Worm (Caenorhabditis elegans) whole organism, midembryonic: ENCODE data around the gene fbxb-118.

Experiments
- T22C8.4 ChIP-seq: fragments of 200-800 bp; sonication (Bioruptor generic); IDR thresholded peaks from 2 replicates; pipeline ENCODE4 v1.3.6; 2022; ENCODE audit warnings: missing genetic modification characterization, missing compliant biosample characterization
- cog-1 ChIP-seq: sonication (generic microtip); optimal IDR thresholded peaks from 2 replicates; lab custom pipeline; 2016; ENCODE audit warnings: missing genetic modification characterization, missing compliant biosample characterization
- flt-1 ChIP-seq: fragments of 200-800 bp; sonication (Bioruptor generic); IDR thresholded peaks from 2 replicates; pipeline ENCODE4 v1.3.6; 2022; ENCODE audit warnings: missing genetic modification characterization, missing compliant biosample characterization
- klf-2 ChIP-seq: fragments of 200-800 bp; sonication (Bioruptor generic); conservative IDR thresholded peaks from 2 replicates; pipeline ENCODE4 v1.3.6; 2022; ENCODE audit warnings: missing genetic modification reagents, missing genetic modification characterization, missing compliant biosample characterization
- med-1 ChIP-seq: sonication (generic microtip); optimal IDR thresholded peaks from 2 replicates; lab custom pipeline; 2017; ENCODE audit warnings: missing genetic modification characterization, mild to moderate bottlenecking, missing compliant biosample characterization, antibody characterized with exemption, missing genetic modification reagents; ENCODE audit not compliant: insufficient read depth
- ref-1 ChIP-seq: fragments of 200-800 bp; sonication (Bioruptor generic); conservative IDR thresholded peaks from 2 replicates; pipeline ENCODE4 v1.3.6; 2022; ENCODE audit warnings: missing genetic modification reagents, missing genetic modification characterization, missing compliant biosample characterization
- tab-1 ChIP-seq: fragments of 200-800 bp; sonication (Bioruptor generic); IDR thresholded peaks from 2 replicates; pipeline ENCODE4 v1.3.6; 2022; ENCODE audit warnings: missing genetic modification characterization, missing compliant biosample characterization
- ztf-23 ChIP-seq: fragments of 200-800 bp; sonication (Bioruptor generic); IDR thresholded peaks from 2 replicates; pipeline ENCODE4 v1.3.6; 2022; ENCODE audit warnings: missing genetic modification reagents, missing genetic modification characterization, missing compliant biosample characterization
- ztf-29 ChIP-seq: fragments of 200-800 bp; sonication (Bioruptor generic); IDR thresholded peaks from 2 replicates; pipeline ENCODE4 v1.3.6; 2022; ENCODE audit warnings: missing genetic modification reagents, missing genetic modification characterization, missing compliant biosample characterization

Gene fbxb-118

DNA sequence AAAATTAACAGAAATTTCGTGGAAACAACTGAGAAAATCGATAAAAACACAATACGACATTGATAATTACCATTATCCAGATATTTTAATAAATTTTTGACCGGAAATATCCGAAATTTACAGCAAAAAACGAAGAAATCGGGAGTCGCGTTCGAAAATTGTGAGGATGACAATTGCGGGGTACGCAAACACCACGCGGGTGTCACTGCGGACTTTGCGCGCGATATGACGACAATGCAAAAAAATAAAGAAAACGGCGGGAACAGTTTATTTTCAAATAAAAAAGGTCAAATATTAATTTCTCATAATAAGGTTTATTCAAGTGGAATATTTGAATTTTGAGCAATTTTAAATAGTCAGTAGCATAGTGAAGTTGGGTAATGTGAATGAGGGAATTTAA is 19.5 kb downstream of the fbxb-118 start, which contains the start of gene rpn-11:
rpn-11 (minus strand) TSS at position 198 of the 400 bp plus-strand sequence.
- TF ChIP-seq ref-1 (GFP tag; lab: Robert Waterston, UW) (no peak), klf-2 (GFP tag; lab: Robert Waterston, UW) (no peak), med-1 (GFP tag; lab: Kevin White, UChicago) (no peak), ztf-29 (GFP tag; lab: Robert Waterston, UW) (no peak), T22C8.4 (GFP tag; lab: Robert Waterston, UW) (no peak), ztf-23 (GFP tag; lab: Robert Waterston, UW) (peak; percentile 45; the same call in 1 of the 2 replicates), tab-1 (GFP tag; lab: Robert Waterston, UW) (peak; percentile 52; the same call in 1 of the 2 replicates), flt-1 (GFP tag; lab: Robert Waterston, UW) (no peak), cog-1 (tag; lab: Kevin White, UChicago) (no peak)

DNA sequence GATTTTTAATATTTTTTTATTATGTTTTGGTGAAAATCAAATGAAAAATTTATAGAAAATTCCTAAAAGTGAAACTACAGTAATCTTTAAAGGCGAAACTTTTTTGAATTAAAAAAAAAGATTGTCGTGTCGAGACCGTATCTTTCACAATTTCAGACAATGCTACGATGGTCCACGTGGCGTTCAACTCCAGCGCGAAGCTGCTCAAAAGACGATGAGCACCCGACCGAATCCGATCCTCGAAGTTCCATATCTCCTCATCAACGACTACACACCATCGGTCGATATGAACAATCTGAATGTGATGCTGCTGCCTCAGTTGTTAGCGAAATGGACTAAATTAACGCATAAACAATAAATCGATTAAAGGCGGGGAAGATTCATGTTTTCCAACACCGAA is 21.2 kb downstream of the fbxb-118 start:
- TF ChIP-seq ztf-23 (GFP tag; lab: Robert Waterston, UW) (no peak), tab-1 (GFP tag; lab: Robert Waterston, UW) (no peak), flt-1 (GFP tag; lab: Robert Waterston, UW) (no peak), ztf-29 (GFP tag; lab: Robert Waterston, UW) (no peak), klf-2 (GFP tag; lab: Robert Waterston, UW) (no peak), cog-1 (tag; lab: Kevin White, UChicago) (no peak), T22C8.4 (GFP tag; lab: Robert Waterston, UW) (no peak), ref-1 (GFP tag; lab: Robert Waterston, UW) (no peak), med-1 (GFP tag; lab: Kevin White, UChicago) (no peak)

DNA sequence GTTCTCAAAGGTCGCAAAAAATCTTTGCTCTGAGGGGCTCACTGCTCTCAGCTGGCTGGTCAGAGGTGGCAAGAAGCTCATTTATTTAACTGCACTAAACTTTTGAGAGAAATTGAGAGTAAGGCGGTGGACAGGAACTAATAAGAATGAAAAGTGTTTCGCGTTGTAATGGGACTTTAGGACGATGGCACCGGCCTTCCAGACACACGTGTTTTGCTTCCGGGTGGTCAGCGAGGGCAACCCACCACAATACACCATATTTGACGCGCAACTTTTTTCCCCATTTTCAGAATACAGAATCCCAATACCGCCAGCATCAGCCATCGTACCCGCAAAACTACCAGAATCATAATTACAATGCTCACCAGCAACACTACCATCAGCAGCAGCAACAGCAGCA is 23.8 kb downstream of the fbxb-118 start:
- TF ChIP-seq klf-2 (GFP tag; lab: Robert Waterston, UW) (no peak), tab-1 (GFP tag; lab: Robert Waterston, UW) (no peak), ztf-23 (GFP tag; lab: Robert Waterston, UW) (0 out of 2 replicates have a peak, but pooled peaks have one; percentile 36), ref-1 (GFP tag; lab: Robert Waterston, UW) (no peak)

DNA sequence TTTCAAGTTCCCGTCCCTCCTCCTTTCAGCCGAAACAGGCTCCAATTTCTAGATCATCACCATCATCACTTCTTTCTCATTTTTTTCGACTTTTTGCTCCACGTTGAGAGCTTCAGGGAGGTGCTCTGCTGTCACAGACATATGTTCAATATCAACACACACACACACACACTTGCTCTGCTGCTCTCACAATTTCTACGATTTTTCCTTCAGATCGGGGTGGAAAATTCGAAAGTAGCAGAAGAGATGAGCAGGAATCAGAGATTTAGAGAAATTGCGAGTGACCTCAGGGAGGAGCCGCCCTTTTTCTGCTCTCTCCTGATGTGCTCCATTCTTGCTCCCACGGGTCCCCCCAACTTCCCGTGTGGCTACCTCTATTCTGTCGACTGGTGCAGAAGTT is 25.4 kb downstream of the fbxb-118 start, which contains the start of gene pqn-48:
pqn-48 (plus strand) TSS at position 344 of the 400 bp plus-strand sequence.
- TF ChIP-seq cog-1 (tag; lab: Kevin White, UChicago), result no peak
- no peak for TF ChIP-seq tab-1 (GFP tag; lab: Robert Waterston, UW)
- no peak for TF ChIP-seq ref-1 (GFP tag; lab: Robert Waterston, UW)
- no peak for TF ChIP-seq T22C8.4 (GFP tag; lab: Robert Waterston, UW)
- no peak for TF ChIP-seq med-1 (GFP tag; lab: Kevin White, UChicago)
- TF ChIP-seq flt-1 (GFP tag; lab: Robert Waterston, UW), result no peak
- TF ChIP-seq klf-2 (GFP tag; lab: Robert Waterston, UW), result no peak
- no peak for TF ChIP-seq ztf-29 (GFP tag; lab: Robert Waterston, UW)
- no peak for TF ChIP-seq ztf-23 (GFP tag; lab: Robert Waterston, UW)

DNA sequence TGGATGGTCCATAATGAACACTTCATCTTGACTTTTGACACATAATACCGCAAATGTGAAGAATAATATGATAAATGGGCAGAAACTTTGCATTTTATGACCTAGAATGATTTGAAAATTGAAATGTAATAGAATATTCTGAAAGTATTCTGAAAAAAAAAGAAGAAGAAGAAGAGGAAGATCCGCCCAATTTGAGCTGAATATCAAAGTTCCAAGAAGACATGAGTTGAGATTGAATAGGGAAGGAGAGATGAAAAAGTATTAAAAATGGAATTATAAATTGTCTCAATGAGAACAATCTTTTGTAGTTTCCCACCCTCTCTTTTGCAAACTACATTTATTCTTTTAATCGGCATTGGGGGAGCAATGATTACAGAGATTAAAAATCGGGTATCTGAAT is 31.6 kb downstream of the fbxb-118 start, which contains the start of gene K07D4.4:
K07D4.4 (minus strand) TSS at position 101 of the 400 bp plus-strand sequence.
- TF ChIP-seq tab-1 (GFP tag; lab: Robert Waterston, UW) (no peak), T22C8.4 (GFP tag; lab: Robert Waterston, UW) (no peak), cog-1 (tag; lab: Kevin White, UChicago) (no peak)

DNA sequence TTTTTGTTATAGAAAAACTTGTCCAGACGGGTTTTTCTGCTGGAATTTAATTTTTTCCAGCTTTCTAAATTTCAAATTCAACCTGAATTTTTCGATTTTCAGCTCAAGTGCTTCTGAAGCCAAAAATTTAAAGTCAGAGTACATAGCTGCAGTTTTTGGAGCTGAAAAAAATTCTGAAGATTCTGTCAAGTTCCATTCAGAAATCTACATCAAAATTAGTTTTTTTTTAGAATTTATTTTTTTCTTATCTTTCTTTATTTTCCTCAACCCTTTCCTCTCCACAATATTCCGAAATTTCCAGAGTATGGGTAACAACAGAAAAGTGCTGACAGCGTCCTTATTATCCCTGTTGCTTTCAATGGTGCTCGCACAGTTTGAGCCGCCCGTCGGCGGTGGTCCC is 35.6 kb downstream of the fbxb-118 start, which contains the start of gene K07D4.9:
K07D4.9 (plus strand) TSS at position 301 of the 400 bp plus-strand sequence.
- no peak for TF ChIP-seq flt-1 (GFP tag; lab: Robert Waterston, UW)
- TF ChIP-seq tab-1 (GFP tag; lab: Robert Waterston, UW), result no peak
- no peak for TF ChIP-seq ztf-29 (GFP tag; lab: Robert Waterston, UW)
- no peak for TF ChIP-seq cog-1 (tag; lab: Kevin White, UChicago)
- TF ChIP-seq T22C8.4 (GFP tag; lab: Robert Waterston, UW), result no peak
- no peak for TF ChIP-seq ref-1 (GFP tag; lab: Robert Waterston, UW)
- TF ChIP-seq ztf-23 (GFP tag; lab: Robert Waterston, UW), result no peak
- no peak for TF ChIP-seq med-1 (GFP tag; lab: Kevin White, UChicago)
- no peak for TF ChIP-seq klf-2 (GFP tag; lab: Robert Waterston, UW)

DNA sequence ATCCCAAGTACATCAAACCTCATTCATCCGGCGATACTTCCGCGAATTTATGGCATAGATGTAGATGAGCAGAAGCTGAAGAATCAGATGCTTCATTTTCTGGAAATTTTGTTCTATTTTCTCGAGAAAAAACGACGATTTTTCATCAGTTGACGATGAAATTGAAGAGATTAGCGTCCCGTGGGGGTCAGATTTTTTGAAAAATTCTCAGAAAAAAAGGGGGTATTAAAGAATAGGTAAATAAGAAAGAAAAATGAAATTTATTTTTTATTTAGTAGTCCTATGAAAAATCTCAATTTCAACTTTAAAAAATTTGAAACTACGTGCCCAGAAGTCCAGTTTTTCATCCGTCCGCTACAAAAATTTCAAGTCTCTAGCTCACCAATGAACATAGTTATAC is 38.4 kb downstream of the fbxb-118 start, which contains the start of gene K07D4.5:
K07D4.5 (minus strand) TSS at position 101 of the 400 bp plus-strand sequence.
- TF ChIP-seq cog-1 (tag; lab: Kevin White, UChicago) (no peak), ztf-29 (GFP tag; lab: Robert Waterston, UW) (no peak), tab-1 (GFP tag; lab: Robert Waterston, UW) (no peak), ref-1 (GFP tag; lab: Robert Waterston, UW) (no peak), ztf-23 (GFP tag; lab: Robert Waterston, UW) (no peak), flt-1 (GFP tag; lab: Robert Waterston, UW) (no peak), med-1 (GFP tag; lab: Kevin White, UChicago) (no peak), T22C8.4 (GFP tag; lab: Robert Waterston, UW) (no peak), klf-2 (GFP tag; lab: Robert Waterston, UW) (no peak)

DNA sequence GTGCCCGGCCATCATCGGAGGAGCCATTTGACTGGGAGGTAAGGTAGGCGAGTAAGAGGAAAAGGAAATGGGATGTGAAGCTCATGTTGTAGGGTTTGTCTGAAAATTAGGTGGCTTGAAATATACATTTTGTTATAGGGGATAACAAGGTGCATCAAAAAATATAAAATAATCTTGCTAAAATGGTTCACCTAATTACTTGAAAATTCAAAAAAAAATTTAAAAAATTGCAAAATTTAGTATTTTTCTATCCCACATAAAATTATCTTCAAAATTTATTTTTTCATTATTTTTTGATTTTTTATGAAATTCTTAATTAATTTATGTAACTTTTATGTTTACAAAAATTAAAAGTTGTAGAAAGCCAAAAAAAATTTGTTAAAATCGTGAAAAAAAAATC is 45.3 kb downstream of the fbxb-118 start, which contains the start of gene K07D4.6:
K07D4.6 (minus strand) TSS at position 101 of the 400 bp plus-strand sequence.
- TF ChIP-seq tab-1 (GFP tag; lab: Robert Waterston, UW) (no peak), ref-1 (GFP tag; lab: Robert Waterston, UW) (no peak), ztf-23 (GFP tag; lab: Robert Waterston, UW) (no peak), cog-1 (tag; lab: Kevin White, UChicago) (no peak), flt-1 (GFP tag; lab: Robert Waterston, UW) (no peak), med-1 (GFP tag; lab: Kevin White, UChicago) (no peak), ztf-29 (GFP tag; lab: Robert Waterston, UW) (no peak), klf-2 (GFP tag; lab: Robert Waterston, UW) (no peak), T22C8.4 (GFP tag; lab: Robert Waterston, UW) (no peak)
